Fruit fly (Drosophila melanogaster): ENCODE measurements around the gene CG7781.

- TF ChIP-seq insv (optimal IDR thresholded peaks at IDR 0.05) (no peak), psq (optimal IDR thresholded peaks at IDR 0.05) (no peak), Myc (optimal IDR thresholded peaks at IDR 0.05) (no peak)
These were observed 2.0 kb upstream of the CG7781 start, which contains the start of gene CG14275 for dm6 chr2L:8327272-8327555.
